Worm (Caenorhabditis elegans): ENCODE data around the gene ugt-4.

Gene ugt-4

ce11 chrV:12819792-12820453 lies 24.8 kb upstream of the ugt-4 start, which contains the start of the genes ZC443.4 and ugt-18:
ZC443.4 (minus strand) TSS chrV:12819886.
ugt-18 (plus strand) TSS chrV:12820260.
- no peak for TF ChIP-seq pqm-1 (tag; optimal IDR thresholded peaks at IDR 0.05)
- no peak for TF ChIP-seq tbx-7 (tag; optimal IDR thresholded peaks at IDR 0.05)
- no peak for TF ChIP-seq K09A11.1 (tag; optimal IDR thresholded peaks at IDR 0.05; ENCODE audit: insufficient read depth)
- TF ChIP-seq madf-2 (tag; optimal IDR thresholded peaks at IDR 0.05) = no peak
- no peak for TF ChIP-seq T23F11.4 (GFP tag; optimal IDR thresholded peaks at IDR 0.05)
- TF ChIP-seq ceh-34 (tag; optimal IDR thresholded peaks at IDR 0.05) = no peak

ce11 chrV:12819155-12819554 lies 24.0 kb upstream of the ugt-4 start:
- TF ChIP-seq syd-9 (tag; optimal IDR thresholded peaks at IDR 0.05) (peak; percentile 20), C08G9.2 (tag; optimal IDR thresholded peaks at IDR 0.05) (no peak), fax-1 (tag; optimal IDR thresholded peaks at IDR 0.05) (no peak), che-1 (tag; optimal IDR thresholded peaks at IDR 0.05) (no peak), sdc-2 (tag; optimal IDR thresholded peaks at IDR 0.05) (no peak), ceh-14 (tag; optimal IDR thresholded peaks at IDR 0.05) (peak; percentile 4), sox-4 (tag; optimal IDR thresholded peaks at IDR 0.05) (no peak), ceh-2 (tag; optimal IDR thresholded peaks at IDR 0.05) (peak; percentile 13), gmeb-2 (tag; optimal IDR thresholded peaks at IDR 0.05) (no peak), ceh-48 (tag; optimal IDR thresholded peaks at IDR 0.05) (no peak), tbx-2 (tag; optimal IDR thresholded peaks at IDR 0.05) (peak; percentile 20), C38D4.7 (GFP tag; optimal IDR thresholded peaks at IDR 0.05) (no peak), nhr-11 (tag; optimal IDR thresholded peaks at IDR 0.05) (no peak), elt-4 (tag; optimal IDR thresholded peaks at IDR 0.05) (no peak), hlh-6 (tag; optimal IDR thresholded peaks at IDR 0.05) (peak; percentile 41)

ce11 chrV:12818486-12818885 lies 23.4 kb upstream of the ugt-4 start:
- TF ChIP-seq unc-42 (tag; optimal IDR thresholded peaks at IDR 0.05) (peak; percentile 65), pax-1 (tag; optimal IDR thresholded peaks at IDR 0.05) (no peak)

ce11 chrV:12816672-12817071 lies 21.5 kb upstream of the ugt-4 start:
- TF ChIP-seq pqm-1 (tag; optimal IDR thresholded peaks at IDR 0.05) = no peak
- TF ChIP-seq pat-9 (tag; optimal IDR thresholded peaks at IDR 0.05) = no peak
- TF ChIP-seq C38D4.7 (GFP tag; optimal IDR thresholded peaks at IDR 0.05) = no peak
- no peak for TF ChIP-seq hlh-8 (tag; optimal IDR thresholded peaks at IDR 0.05)
- no peak for TF ChIP-seq unc-3 (GFP tag; conservative IDR thresholded peaks at IDR 0.05)
- TF ChIP-seq unc-3 (tag; optimal IDR thresholded peaks at IDR 0.05) = no peak
- TF ChIP-seq C08G9.2 (tag; optimal IDR thresholded peaks at IDR 0.05) = no peak
- no peak for TF ChIP-seq pha-2 (tag; optimal IDR thresholded peaks at IDR 0.05)
- TF ChIP-seq ceh-6 (GFP tag; optimal IDR thresholded peaks at IDR 0.05) = no peak
- no peak for TF ChIP-seq unc-42 (tag; optimal IDR thresholded peaks at IDR 0.05)
- TF ChIP-seq lin-11 (tag; optimal IDR thresholded peaks at IDR 0.05) = no peak
- TF ChIP-seq madf-2 (tag; optimal IDR thresholded peaks at IDR 0.05) = no peak

- TF ChIP-seq odd-2 (tag; optimal IDR thresholded peaks at IDR 0.05) (no peak), hlh-15 (tag; optimal IDR thresholded peaks at IDR 0.05) (no peak), ceh-22 (tag; optimal IDR thresholded peaks at IDR 0.05) (no peak), nhr-11 (tag; optimal IDR thresholded peaks at IDR 0.05) (no peak), ceh-30 (tag; optimal IDR thresholded peaks at IDR 0.05) (no peak), elt-4 (tag; optimal IDR thresholded peaks at IDR 0.05) (no peak), elt-2 (tag; optimal IDR thresholded peaks at IDR 0.05) (no peak)
These were observed 20.2 kb upstream of the ugt-4 start for ce11 chrV:12815386-12815785.
